Fruit fly (Drosophila melanogaster) whole organism, embryonic: ENCODE results near the gene CG5377.

ENCODE experiments used
- CG11085 ChIP-seq: fragments of 200-800 bp; sonication (Bioruptor generic); IDR thresholded peaks from 2 replicates; pipeline ENCODE4 v1.3.6; 2022; ENCODE audit warnings: missing biosample characterization, missing genetic modification characterization
- CG11696 ChIP-seq: fragments of 200-800 bp; sonication (Bioruptor generic); IDR thresholded peaks from 2 replicates; pipeline ENCODE4 v1.3.6; 2022; ENCODE audit warnings: missing biosample characterization, missing genetic modification characterization
- CG14667 ChIP-seq: fragments of 200-800 bp; sonication (Bioruptor generic); IDR thresholded peaks from 2 replicates; pipeline ENCODE4 v1.3.6; 2022; ENCODE audit warnings: missing biosample characterization, missing genetic modification characterization
- CG14710 ChIP-seq: fragments of 200-800 bp; sonication (Bioruptor generic); optimal IDR thresholded peaks from 3 replicates; lab custom pipeline; 2019; ENCODE audit warnings: missing biosample characterization, mild to moderate bottlenecking, missing genetic modification characterization, moderate library complexity
- CG1647 ChIP-seq: fragments of 200-800 bp; sonication (Bioruptor generic); optimal IDR thresholded peaks from 3 replicates; lab custom pipeline; 2016; ENCODE audit warnings: missing biosample characterization, missing genetic modification characterization
- CG17361 ChIP-seq: fragments of 200-800 bp; sonication (Bioruptor generic); IDR thresholded peaks from 3 replicates; pipeline ENCODE4 v1.3.6; 2022; ENCODE audit warnings: missing biosample characterization, missing genetic modification characterization
- CG17568 ChIP-seq: fragments of 200-800 bp; sonication (Bioruptor generic); optimal IDR thresholded peaks from 2 replicates; lab custom pipeline; 2018; ENCODE audit warnings: missing biosample characterization, mild to moderate bottlenecking, missing genetic modification characterization, moderate library complexity
- CG17912 ChIP-seq: fragments of 200-800 bp; sonication (Bioruptor generic); optimal IDR thresholded peaks from 2 replicates; lab custom pipeline; 2018; ENCODE audit warnings: missing biosample characterization, mild to moderate bottlenecking, missing genetic modification characterization
- CG18619 ChIP-seq: fragments of 200-800 bp; sonication (Bioruptor generic); optimal IDR thresholded peaks from 3 replicates; lab custom pipeline; 2017; ENCODE audit warnings: missing biosample characterization, mild to moderate bottlenecking, missing genetic modification characterization
- CG2202 ChIP-seq: fragments of 200-800 bp; sonication (Bioruptor generic); optimal IDR thresholded peaks from 2 replicates; lab custom pipeline; 2018; ENCODE audit warnings: missing biosample characterization, mild to moderate bottlenecking, missing genetic modification characterization
- CG32532 ChIP-seq: fragments of 200-800 bp; sonication (Bioruptor generic); IDR thresholded peaks from 2 replicates; pipeline ENCODE4 v1.3.6; 2022; ENCODE audit warnings: missing biosample characterization, missing genetic modification characterization
- CG3726 ChIP-seq: fragments of 200-800 bp; sonication (Bioruptor generic); IDR thresholded peaks from 3 replicates; pipeline ENCODE4, ENCODE4 v1.3.6; 2022; ENCODE audit warnings: missing biosample characterization, missing genetic modification characterization
- CG3838 ChIP-seq: fragments of 200-800 bp; sonication (Bioruptor generic); optimal IDR thresholded peaks from 3 replicates; lab custom pipeline; 2016; ENCODE audit warnings: missing biosample characterization, missing genetic modification characterization
- CG6254 ChIP-seq: fragments of 200-800 bp; sonication (Bioruptor generic); optimal IDR thresholded peaks from 3 replicates; lab custom pipeline; 2017; ENCODE audit warnings: mild to moderate bottlenecking, missing biosample characterization, missing genetic modification reagents, missing genetic modification characterization
- CG6654 ChIP-seq: fragments of 200-800 bp; sonication (Bioruptor generic); optimal IDR thresholded peaks from 2 replicates; lab custom pipeline; 2017; ENCODE audit warnings: missing biosample characterization, mild to moderate bottlenecking, missing genetic modification characterization
- CG6854 ChIP-seq: fragments of 200-800 bp; sonication (Bioruptor generic); optimal IDR thresholded peaks from 3 replicates; lab custom pipeline; 2017; ENCODE audit warnings: missing biosample characterization, mild to moderate bottlenecking, missing genetic modification characterization
- CG9609 ChIP-seq: fragments of 200-800 bp; sonication (Bioruptor generic); optimal IDR thresholded peaks from 3 replicates; lab custom pipeline; 2016; ENCODE audit warnings: missing biosample characterization, missing genetic modification characterization
- CHES-1-like ChIP-seq: fragments of 200-800 bp; sonication (Bioruptor generic); optimal IDR thresholded peaks from 2 replicates; lab custom pipeline; 2016; ENCODE audit warnings: missing biosample characterization, missing genetic modification characterization
- Gug ChIP-seq: fragments of 200-800 bp; sonication (Bioruptor generic); IDR thresholded peaks from 4 replicates; pipeline ENCODE4 v1.3.6; 2022; ENCODE audit warnings: missing biosample characterization, missing genetic modification characterization
- HmgD ChIP-seq: fragments of 200-800 bp; sonication (Bioruptor generic); optimal IDR thresholded peaks from 3 replicates; lab custom pipeline; 2016; ENCODE audit warnings: missing biosample characterization, missing genetic modification characterization
- Hmr ChIP-seq: fragments of 200-800 bp; sonication (Bioruptor generic); optimal IDR thresholded peaks from 3 replicates; lab custom pipeline; 2017; ENCODE audit warnings: mild to moderate bottlenecking, missing biosample characterization, missing genetic modification reagents, missing genetic modification characterization
- Kr ChIP-seq: fragments of 200-800 bp; sonication (Bioruptor generic); optimal IDR thresholded peaks from 2 replicates; lab custom pipeline; 2017; ENCODE audit warnings: missing biosample characterization, mild to moderate bottlenecking, missing genetic modification characterization
- Max ChIP-seq: fragments of 200-800 bp; sonication (Bioruptor generic); optimal IDR thresholded peaks from 2 replicates; lab custom pipeline; 2016; ENCODE audit warnings: missing biosample characterization, mild to moderate bottlenecking, missing genetic modification characterization
- Oli ChIP-seq: fragments of 200-800 bp; sonication (Bioruptor generic); optimal IDR thresholded peaks from 2 replicates; lab custom pipeline; 2018; ENCODE audit warnings: missing biosample characterization, mild to moderate bottlenecking, missing genetic modification characterization, moderate library complexity
- Pdp1 ChIP-seq, 2 experiments: fragments of 200-800 bp; sonication (Bioruptor generic); optimal IDR thresholded peaks; 3 replicates each; lab custom pipeline; 2016; ENCODE audit warnings: missing biosample characterization in 2 of 2, missing genetic modification characterization in 2 of 2, mild to moderate bottlenecking in 1 of 2, moderate library complexity in 1 of 2
- Scr ChIP-seq: fragments of 200-800 bp; sonication (Bioruptor generic); IDR thresholded peaks from 2 replicates; pipeline ENCODE4 v1.3.6; 2022; ENCODE audit warnings: missing biosample characterization, missing genetic modification characterization; ENCODE audit not compliant: partially characterized antibody
- Spps ChIP-seq: fragments of 200-800 bp; sonication (Bioruptor generic); optimal IDR thresholded peaks from 2 replicates; lab custom pipeline; 2018; ENCODE audit warnings: missing biosample characterization, mild to moderate bottlenecking, missing genetic modification characterization
- TFAM ChIP-seq: fragments of 200-800 bp; sonication (Bioruptor generic); optimal IDR thresholded peaks from 2 replicates; lab custom pipeline; 2017; ENCODE audit warnings: missing biosample characterization, missing genetic modification characterization, inconsistent platforms
- ash1 ChIP-seq: fragments of 200-800 bp; sonication (Bioruptor generic); optimal IDR thresholded peaks from 2 replicates; lab custom pipeline; 2018; ENCODE audit warnings: missing biosample characterization, mild to moderate bottlenecking, missing genetic modification characterization
- bowl ChIP-seq: fragments of 200-800 bp; sonication (Bioruptor generic); IDR thresholded peaks from 2 replicates; pipeline ENCODE4 v1.3.6; 2022; ENCODE audit warnings: missing biosample characterization, missing genetic modification characterization
- cg ChIP-seq: fragments of 200-800 bp; sonication (Bioruptor generic); optimal IDR thresholded peaks from 3 replicates; lab custom pipeline; 2019; ENCODE audit warnings: missing biosample characterization, mild to moderate bottlenecking, missing genetic modification characterization, moderate library complexity
- emc ChIP-seq: fragments of 200-800 bp; sonication (Bioruptor generic); optimal IDR thresholded peaks from 2 replicates; lab custom pipeline; 2016; ENCODE audit warnings: missing biosample characterization, missing genetic modification characterization
- eve ChIP-seq, 2 experiments: fragments of >200 bp; optimal IDR thresholded peaks; 2 replicates each; lab custom pipeline; 2017; ENCODE audit warnings: missing biosample characterization in 2 of 2, missing genetic modification characterization in 2 of 2
- fd102C ChIP-seq: fragments of 200-800 bp; sonication (Bioruptor generic); optimal IDR thresholded peaks from 2 replicates; lab custom pipeline; 2018; ENCODE audit warnings: missing biosample characterization, mild to moderate bottlenecking, missing genetic modification characterization, moderate library complexity
- fd3F ChIP-seq: fragments of 200-800 bp; sonication (Bioruptor generic); optimal IDR thresholded peaks from 2 replicates; lab custom pipeline; 2018; ENCODE audit warnings: missing biosample characterization, mild to moderate bottlenecking, missing genetic modification characterization, moderate library complexity
- fu2 ChIP-seq: fragments of 200-800 bp; sonication (Bioruptor generic); optimal IDR thresholded peaks from 2 replicates; lab custom pipeline; 2016; ENCODE audit warnings: missing biosample characterization, missing genetic modification characterization
- ind ChIP-seq: fragments of 200-800 bp; sonication (Bioruptor generic); optimal IDR thresholded peaks from 3 replicates; lab custom pipeline; 2016; ENCODE audit warnings: missing biosample characterization, missing genetic modification characterization
- jing ChIP-seq: fragments of 200-800 bp; sonication (Bioruptor generic); optimal IDR thresholded peaks from 2 replicates; lab custom pipeline; 2018; ENCODE audit warnings: missing biosample characterization, mild to moderate bottlenecking, missing genetic modification characterization
- lab ChIP-seq: fragments of 200-800 bp; sonication (Bioruptor generic); optimal IDR thresholded peaks from 3 replicates; lab custom pipeline; 2017; ENCODE audit warnings: missing biosample characterization, missing genetic modification characterization, mild to moderate bottlenecking, moderate library complexity, missing genetic modification reagents
- lola ChIP-seq, 3 experiments: fragments of >200 bp in 2 of 3; fragments of 200-800 bp in 1 of 3; sonication (Bioruptor generic) in 1 of 3; optimal IDR thresholded peaks; 2 replicates each; lab custom pipeline; 2017 to 2019; ENCODE audit warnings: missing biosample characterization in 3 of 3, missing genetic modification characterization in 3 of 3, mild to moderate bottlenecking in 1 of 3, moderate library complexity in 1 of 3
- prd ChIP-seq, 3 experiments: fragments of >200 bp in 2 of 3; fragments of 200-800 bp in 1 of 3; sonication (Bioruptor generic) in 1 of 3; optimal IDR thresholded peaks in 2 of 3; IDR thresholded peaks in 1 of 3; 2 replicates in 2 of 3; 3 replicates in 1 of 3; pipeline versions ENCODE4 v1.3.6 to Lab custom; 2017 to 2022; ENCODE audit warnings: missing biosample characterization in 1 of 3, missing genetic modification characterization in 1 of 3
- pros ChIP-seq: fragments of 200-800 bp; sonication (Bioruptor generic); optimal IDR thresholded peaks from 3 replicates; lab custom pipeline; 2019; ENCODE audit warnings: missing biosample characterization, mild to moderate bottlenecking, missing genetic modification characterization, moderate library complexity
- repo ChIP-seq: fragments of 200-800 bp; sonication (Bioruptor generic); optimal IDR thresholded peaks from 2 replicates; lab custom pipeline; 2016; ENCODE audit warnings: missing biosample characterization, missing genetic modification characterization
- rib ChIP-seq: fragments of 200-800 bp; sonication (Bioruptor generic); IDR thresholded peaks from 2 replicates; pipeline ENCODE4 v1.3.6; 2022; ENCODE audit warnings: missing biosample characterization, missing genetic modification characterization
- run ChIP-seq: fragments of 200-800 bp; sonication (Bioruptor generic); optimal IDR thresholded peaks from 3 replicates; lab custom pipeline; 2018; ENCODE audit warnings: missing biosample characterization, mild to moderate bottlenecking, missing genetic modification characterization
- schlank ChIP-seq: fragments of 200-800 bp; sonication (Bioruptor generic); optimal IDR thresholded peaks from 2 replicates; lab custom pipeline; 2018; ENCODE audit warnings: missing biosample characterization, mild to moderate bottlenecking, missing genetic modification characterization
- seq ChIP-seq: fragments of 200-800 bp; sonication (Bioruptor generic); IDR thresholded peaks from 2 replicates; pipeline ENCODE4 v1.3.6; 2022; ENCODE audit warnings: missing biosample characterization, missing genetic modification characterization
- slp2 ChIP-seq: fragments of 200-800 bp; sonication (Bioruptor generic); optimal IDR thresholded peaks from 2 replicates; lab custom pipeline; 2016; ENCODE audit warnings: missing biosample characterization, missing genetic modification characterization
- sr ChIP-seq: fragments of 200-800 bp; sonication (Bioruptor generic); IDR thresholded peaks from 3 replicates; pipeline ENCODE4 v1.3.6; 2022; ENCODE audit warnings: missing biosample characterization, missing genetic modification characterization

CG5377 gene

DNA sequence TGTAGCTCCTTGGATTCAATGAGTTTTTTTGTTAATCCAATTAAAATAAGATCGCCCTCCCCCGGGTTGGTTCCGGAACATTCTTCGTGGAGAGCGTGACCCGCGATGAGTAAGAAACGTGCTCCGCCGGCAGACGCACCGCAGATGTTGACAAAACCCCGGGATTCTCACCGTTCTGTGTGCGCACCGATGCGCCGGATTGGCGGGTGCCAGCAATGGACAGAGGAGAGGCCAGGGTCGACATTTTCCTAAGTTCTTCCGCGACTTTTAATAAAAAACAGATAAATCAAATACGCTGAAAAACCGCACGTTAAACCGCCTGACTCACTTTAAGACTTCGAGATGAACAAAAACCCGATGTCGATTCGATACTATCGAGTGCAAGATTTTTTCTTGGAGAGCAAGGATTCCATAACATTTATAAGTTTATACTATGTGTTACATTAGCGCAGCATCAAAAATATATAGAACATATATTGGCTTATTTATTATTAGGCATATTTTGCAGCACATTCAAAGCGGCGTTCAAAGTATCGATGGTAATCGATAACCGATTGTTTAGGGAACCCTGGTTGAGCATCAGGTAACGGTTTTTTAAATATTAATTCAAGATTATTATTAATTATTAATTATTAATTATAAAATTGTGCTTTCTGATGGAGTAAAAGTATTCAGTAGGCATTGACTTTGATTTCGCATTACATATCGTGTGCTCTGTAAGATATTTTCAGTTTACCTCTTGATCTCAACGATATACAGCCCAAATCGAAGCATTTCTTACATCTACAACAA, 23.3 kb upstream of the CG5377 start, which contains the start of the genes CCT1 and tHMG1 (continued):
- TF ChIP-seq TFAM = no peak
- no peak for TF ChIP-seq CHES-1-like (GFP tag; lab: Kevin White, UChicago)
- no peak for TF ChIP-seq Oli (tag; lab: Kevin White, UChicago)
- no peak for TF ChIP-seq CG32532 (GFP tag; lab: Robert Waterston, UW)
- TF ChIP-seq CG3726 = no peak
- TF ChIP-seq pros (GFP tag; lab: Kevin White, UChicago) = no peak
- no peak for TF ChIP-seq CG11085 (GFP tag; lab: Robert Waterston, UW)
- TF ChIP-seq ind (GFP tag; lab: Kevin White, UChicago) = no peak
- no peak for TF ChIP-seq bowl (GFP tag; lab: Robert Waterston, UW)
- TF ChIP-seq jing (GFP tag; lab: Kevin White, UChicago) = no peak
- TF ChIP-seq Spps = peak; percentile 19
- TF ChIP-seq lola (GFP tag; optimal IDR thresholded peaks at IDR 0.05; lab: Kevin White, UChicago) = no peak
- TF ChIP-seq Gug (GFP tag; lab: Robert Waterston, UW) = no peak
- TF ChIP-seq CG14710 (tag; lab: Kevin White, UChicago) = peak; percentile 67
- no peak for TF ChIP-seq fu2 (GFP tag; lab: Kevin White, UChicago)
- TF ChIP-seq HmgD (GFP tag; lab: Kevin White, UChicago) = no peak
- no peak for TF ChIP-seq CG9609 (GFP tag; lab: Kevin White, UChicago)
- TF ChIP-seq fd3F = no peak
- no peak for TF ChIP-seq lab (GFP tag; lab: Kevin White, UChicago)
- no peak for TF ChIP-seq CG17361
- no peak for TF ChIP-seq Pdp1 (GFP tag; optimal IDR thresholded peaks at IDR 0.05; lab: Kevin White, UChicago)
- TF ChIP-seq slp2 = no peak
- peak; percentile 97 for TF ChIP-seq Scr (GFP tag; lab: Robert Waterston, UW)
- no peak for TF ChIP-seq cg (GFP tag; lab: Kevin White, UChicago)
- no peak for TF ChIP-seq CG1647
- TF ChIP-seq CG2202 (tag; lab: Kevin White, UChicago) = no peak
- TF ChIP-seq rib (GFP tag; lab: Robert Waterston, UW) = no peak
- no peak for TF ChIP-seq schlank (tag; lab: Kevin White, UChicago)
- no peak for TF ChIP-seq CG17568 (GFP tag; lab: Kevin White, UChicago)
- TF ChIP-seq CG17912 (GFP tag; lab: Kevin White, UChicago) = no peak
- TF ChIP-seq CG3838 (GFP tag; lab: Kevin White, UChicago) = no peak
- no peak for TF ChIP-seq seq
- TF ChIP-seq Max (GFP tag; lab: Kevin White, UChicago) = peak; percentile 33
- no peak for TF ChIP-seq emc (GFP tag; lab: Kevin White, UChicago)
- no peak for TF ChIP-seq Hmr (GFP tag; lab: Kevin White, UChicago)
- no peak for TF ChIP-seq CG14667
- TF ChIP-seq fd102C (GFP tag; lab: Kevin White, UChicago) = no peak
- TF ChIP-seq CG6654 (GFP tag; lab: Kevin White, UChicago) = no peak
- TF ChIP-seq CG6254 (GFP tag; lab: Kevin White, UChicago) = no peak
- TF ChIP-seq ash1 = no peak
- no peak for TF ChIP-seq run (tag; lab: Kevin White, UChicago)
- no peak for TF ChIP-seq sr
- no peak for TF ChIP-seq CG11696 (GFP tag; lab: Robert Waterston, UW)
- no peak for TF ChIP-seq Kr
- no peak for TF ChIP-seq prd (optimal IDR thresholded peaks at IDR 0.05; lab: Kevin White, UChicago)
- TF ChIP-seq prd (GFP tag; IDR thresholded peaks at IDR 0.05; lab: Robert Waterston, UW) = no peak; the same call in 2 of the 3 replicates
- TF ChIP-seq repo = no peak
- no peak for TF ChIP-seq eve (GFP tag; optimal IDR thresholded peaks at IDR 0.05; lab: Kevin White, UChicago)
- no peak for TF ChIP-seq CG6854 (GFP tag; lab: Kevin White, UChicago)
- TF ChIP-seq CG18619 (GFP tag; lab: Kevin White, UChicago) = no peak
